Worm (Caenorhabditis elegans) whole organism, L4/young adult: ENCODE results near the gene clec-225.
"Not testable (repeated sequence)": the region's sequence is repeated elsewhere in the genome, so short reads cannot be mapped to it uniquely, and the experiment has no call there.

Experiments used
- W03F9.2 ChIP-seq: fragments of 150-350 bp; optimal IDR thresholded peaks from 2 replicates; lab custom pipeline; 2014; ENCODE audit warnings: missing biosample characterization, missing genetic modification characterization
- dao-5 ChIP-seq: sonication (generic microtip); optimal IDR thresholded peaks from 2 replicates; lab custom pipeline; 2016; ENCODE audit warnings: missing genotype, missing genetic modification characterization, moderate library complexity, missing compliant biosample characterization
- him-1 ChIP-seq: sonication (generic microtip); optimal IDR thresholded peaks from 2 replicates; lab custom pipeline; 2016; ENCODE audit warnings: missing genotype, missing genetic modification reagents, missing genetic modification characterization, missing compliant biosample characterization

DNA sequence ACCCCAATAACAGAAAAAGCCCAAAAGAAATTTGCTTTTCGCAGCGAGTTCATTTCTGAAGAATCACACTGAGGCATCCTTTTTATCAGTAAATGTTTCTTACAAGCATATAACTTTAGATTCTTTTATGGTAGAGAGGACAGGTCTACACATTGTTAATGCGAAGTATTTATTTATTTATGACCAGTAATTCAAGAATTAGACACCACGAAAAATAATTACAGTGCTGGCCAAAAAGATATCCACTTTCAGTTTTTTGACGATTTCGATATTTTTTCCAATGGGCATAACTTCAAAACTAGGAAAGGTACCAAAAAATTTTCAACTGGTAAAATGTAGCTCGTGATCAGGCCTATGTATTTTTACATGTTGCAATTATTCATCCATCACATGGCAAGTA is at the start of gene clec-225:
- TF ChIP-seq him-1, W03F9.2, dao-5 (tag; lab: Kevin White, UChicago): not testable (repeated sequence)
